Worm (Caenorhabditis elegans): ENCODE results near the gene ceph-41.

The ceph-41 gene

DNA sequence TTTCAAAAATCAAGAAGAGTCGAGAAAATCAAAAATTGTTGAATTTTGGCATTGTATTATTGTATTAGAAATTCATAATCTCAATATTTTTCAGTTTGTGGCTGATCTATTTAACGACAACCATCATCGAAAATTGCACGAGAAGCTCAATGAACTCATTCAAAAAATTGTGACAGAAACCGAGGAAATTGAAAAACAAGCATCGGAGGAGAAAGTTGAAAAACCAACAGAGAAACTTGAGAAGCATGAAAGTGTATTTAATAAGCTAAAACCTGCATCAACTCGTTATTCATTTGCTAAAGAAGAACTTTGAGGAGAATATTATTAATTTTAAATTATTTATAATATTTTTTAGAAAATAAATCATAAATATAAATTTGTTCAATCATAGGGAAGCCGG is at the start of gene ceph-41:
ceph-41 (plus strand) TSS at position 301 of the 400 bp plus-strand sequence.
- TF ChIP-seq ceh-100 (GFP tag; IDR thresholded peaks at IDR 0.05) (no peak), hsf-1 (GFP tag; IDR thresholded peaks at IDR 0.05) (no peak), nfya-1 (tag; optimal IDR thresholded peaks at IDR 0.05; ENCODE audit: borderline replicate concordance, insufficient read depth) (no peak), ztf-18 (tag; optimal IDR thresholded peaks at IDR 0.05) (no peak), hmg-1.2 (GFP tag; IDR thresholded peaks at IDR 0.05) (no peak), snpc-3.4 (tag; optimal IDR thresholded peaks at IDR 0.05) (no peak), B0019.2 (GFP tag; conservative IDR thresholded peaks at IDR 0.05) (no peak), ceh-40 (GFP tag; IDR thresholded peaks at IDR 0.05) (no peak), nfya-2 (GFP tag; IDR thresholded peaks at IDR 0.05) (no peak), mcd-1 (GFP tag; IDR thresholded peaks at IDR 0.05) (no peak)

DNA sequence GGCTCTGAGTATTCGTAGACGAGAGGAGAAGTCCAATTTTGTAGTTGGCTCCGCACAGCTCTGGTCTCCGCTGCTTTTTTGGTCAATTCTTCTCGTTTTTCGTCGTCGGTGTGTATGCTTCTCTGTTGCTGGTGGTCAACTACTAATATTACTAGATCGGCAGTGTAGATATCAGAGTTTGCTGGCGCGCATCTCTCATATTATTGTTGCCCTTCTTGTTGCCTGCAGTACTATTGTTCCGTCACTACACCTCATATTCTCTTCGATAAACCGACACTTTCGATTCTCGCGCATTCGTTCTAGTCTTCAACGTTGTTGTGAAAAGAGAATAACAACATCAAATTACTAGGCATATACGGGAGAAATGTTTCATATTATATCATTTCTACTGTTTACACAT is 46.8 kb upstream of the ceph-41 start:
- TF ChIP-seq nhr-27 (tag; optimal IDR thresholded peaks at IDR 0.05): no peak
- TF ChIP-seq madf-3 (GFP tag; IDR thresholded peaks at IDR 0.05): no peak
- no peak for TF ChIP-seq snpc-4 (GFP tag; optimal IDR thresholded peaks at IDR 0.05)
- TF ChIP-seq snpc-4 (tag; optimal IDR thresholded peaks at IDR 0.05): no peak
- TF ChIP-seq lir-1 (GFP tag; conservative IDR thresholded peaks at IDR 0.05): no peak
- TF ChIP-seq sptf-2 (GFP tag; optimal IDR thresholded peaks at IDR 0.05): no peak
- TF ChIP-seq Y95B8A.8 (GFP tag; IDR thresholded peaks at IDR 0.05): no peak
- TF ChIP-seq F55B11.4 (tag; optimal IDR thresholded peaks at IDR 0.05; ENCODE audit: borderline replicate concordance, insufficient read depth): no peak
- no peak for TF ChIP-seq nhr-179 (tag; optimal IDR thresholded peaks at IDR 0.05)
- TF ChIP-seq hlh-26 (GFP tag; conservative IDR thresholded peaks at IDR 0.05): no peak
- TF ChIP-seq Y53F4B.3 (GFP tag; IDR thresholded peaks at IDR 0.05): no peak
- no peak for TF ChIP-seq nhr-80 (tag; optimal IDR thresholded peaks at IDR 0.05)
- no peak for TF ChIP-seq pbrm-1 (GFP tag; IDR thresholded peaks at IDR 0.05)
- TF ChIP-seq mcd-1 (GFP tag; IDR thresholded peaks at IDR 0.05): no peak

DNA sequence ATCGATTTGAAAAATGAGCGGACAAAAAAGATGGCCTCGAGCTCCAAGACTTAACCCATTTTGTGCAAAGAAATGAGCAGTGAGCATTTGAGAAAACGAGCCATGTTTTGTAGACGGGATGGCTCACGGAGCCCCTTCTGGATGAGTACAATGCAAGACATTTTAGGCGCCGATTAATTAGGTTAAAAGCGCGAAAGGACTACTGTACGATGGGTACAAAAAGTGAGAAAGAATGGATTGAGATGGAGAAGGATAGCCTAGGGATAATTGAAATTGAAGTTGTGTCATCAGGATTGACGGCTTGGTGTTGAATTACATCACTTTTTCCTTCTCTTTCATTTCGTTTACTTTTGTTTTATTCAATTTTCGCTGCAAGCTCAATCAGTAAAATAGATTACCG is 46.2 kb upstream of the ceph-41 start:
- TF ChIP-seq aptf-3 (GFP tag; IDR thresholded peaks at IDR 0.05) (no peak), Y53F4B.3 (GFP tag; IDR thresholded peaks at IDR 0.05) (no peak), unc-130 (GFP tag; optimal IDR thresholded peaks at IDR 0.05) (no peak), madf-10 (tag; optimal IDR thresholded peaks at IDR 0.05) (no peak), pha-4 (tag; optimal IDR thresholded peaks at IDR 0.05) (no peak), F37B4.10 (GFP tag; IDR thresholded peaks at IDR 0.05) (no peak), nhr-27 (tag; optimal IDR thresholded peaks at IDR 0.05) (no peak), F55B11.4 (tag; optimal IDR thresholded peaks at IDR 0.05; ENCODE audit: borderline replicate concordance, insufficient read depth) (no peak)

DNA sequence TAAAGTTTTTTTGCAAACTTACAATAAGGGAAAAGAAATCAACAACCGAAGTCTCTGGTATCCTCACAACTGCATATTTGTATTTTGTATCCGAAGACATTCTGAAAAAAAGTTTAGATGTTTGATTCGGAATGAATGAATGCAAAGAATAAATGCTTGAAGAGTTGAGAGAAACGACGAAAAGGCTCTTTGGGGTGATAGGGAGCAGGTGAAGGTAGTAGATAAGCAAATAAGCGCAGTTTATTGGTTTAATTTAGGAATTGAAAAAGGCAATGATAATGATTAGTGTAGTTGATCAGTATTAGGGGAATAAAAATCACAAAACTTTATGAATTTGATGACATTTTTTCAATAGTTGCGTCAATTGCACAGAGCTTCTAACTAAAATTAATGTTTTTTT is 40.5 kb upstream of the ceph-41 start, which contains the start of gene nsy-7:
nsy-7 (minus strand) TSS at position 101 of the 400 bp plus-strand sequence.
- TF ChIP-seq akir-1 (GFP tag; optimal IDR thresholded peaks at IDR 0.05) (no peak), nfya-2 (GFP tag; IDR thresholded peaks at IDR 0.05) (no peak), tbx-9 (tag; optimal IDR thresholded peaks at IDR 0.05; ENCODE audit: borderline replicate concordance) (no peak), Y56A3A.18 (GFP tag; IDR thresholded peaks at IDR 0.05) (no peak), Y67H2A.10 (GFP tag; conservative IDR thresholded peaks at IDR 0.05) (no peak)

DNA sequence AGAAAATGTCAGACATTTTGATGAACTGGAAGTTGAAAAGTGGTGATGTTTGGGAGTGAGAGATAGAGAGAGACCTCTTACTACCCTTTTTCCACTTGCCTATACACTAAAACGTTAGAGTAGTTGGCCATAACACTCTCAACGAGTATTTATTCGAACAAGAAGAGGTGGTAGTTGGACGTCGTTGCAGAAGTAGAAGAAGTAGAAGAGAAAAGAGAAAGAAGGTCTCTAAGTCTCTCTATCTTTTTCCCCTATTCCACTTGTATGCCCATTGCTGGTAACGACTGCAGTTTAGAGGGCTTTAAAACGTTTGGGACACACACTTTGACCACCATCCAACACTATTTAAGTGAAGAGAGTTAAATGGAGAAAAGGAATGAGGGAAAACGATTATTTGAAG is 35.5 kb upstream of the ceph-41 start:
- TF ChIP-seq ztf-28 (GFP tag; IDR thresholded peaks at IDR 0.05) (no peak), dpff-1 (tag; optimal IDR thresholded peaks at IDR 0.05) (no peak), ztf-26 (tag; optimal IDR thresholded peaks at IDR 0.05) (no peak), T07F8.4 (tag; optimal IDR thresholded peaks at IDR 0.05) (no peak), ama-1 (optimal IDR thresholded peaks at IDR 0.05) (no peak), ama-1 (GFP tag; optimal IDR thresholded peaks at IDR 0.05) (no peak), lin-40 (tag; optimal IDR thresholded peaks at IDR 0.05) (no peak), ekl-4 (GFP tag; IDR thresholded peaks at IDR 0.05) (no peak), lin-26 (GFP tag; IDR thresholded peaks at IDR 0.05) (no peak), dox-1 (GFP tag; IDR thresholded peaks at IDR 0.05) (no peak), attf-5 (GFP tag; optimal IDR thresholded peaks at IDR 0.05) (no peak), madf-8 (GFP tag; conservative IDR thresholded peaks at IDR 0.05) (no peak), ZK185.1 (tag; optimal IDR thresholded peaks at IDR 0.05; ENCODE audit: poor library complexity, severe bottlenecking) (no peak)
